Comparison of ENCODE assay signal across 1 fruit fly cellular context in genomic region chr3R:8340675-8341275, dm6.
TF ChIP-seq lines count a peak whose summit lies in the region.

TSS of gene COX7A (minus strand) at chr3R:8341043.
TSS of gene Arl2 (plus strand) at chr3R:8341100.

TF ChIP-seq in whole organism, embryonic, 481 proteins besides CTCF, POLR2A, EP300 and RAD21 (continued from another document):
- TF ChIP-seq Scr (GFP tag; IDR thresholded peaks at IDR 0.05; lab: Robert Waterston, UW; ENCODE audit: partially characterized antibody): peak; percentile 93
- TF ChIP-seq BEAF-32 (GFP tag; optimal IDR thresholded peaks at IDR 0.05; lab: Kevin White, UChicago): peak; percentile 93
- TF ChIP-seq vnd (GFP tag; IDR thresholded peaks at IDR 0.05; lab: Robert Waterston, UW; ENCODE audit: partially characterized antibody): peak; percentile 92
- TF ChIP-seq danr (GFP tag; IDR thresholded peaks at IDR 0.05; lab: Robert Waterston, UW): no peak
- peak; percentile 18 for TF ChIP-seq CG3995 (GFP tag; optimal IDR thresholded peaks at IDR 0.05; lab: Kevin White, UChicago)
- no peak for TF ChIP-seq CG3281 (GFP tag; optimal IDR thresholded peaks at IDR 0.05; lab: Kevin White, UChicago)
- peak; percentile 83; the same call in 3 of the 4 replicates for TF ChIP-seq chinmo (GFP tag; IDR thresholded peaks at IDR 0.05; lab: Robert Waterston, UW; ENCODE audit: partially characterized antibody)
- peak; percentile 43; the same call in 2 of the 3 replicates for TF ChIP-seq row (GFP tag; IDR thresholded peaks at IDR 0.05; lab: Robert Waterston, UW)
- TF ChIP-seq usp (GFP tag; optimal IDR thresholded peaks at IDR 0.05; lab: Kevin White, UChicago): no peak
- peak; percentile 22 for TF ChIP-seq CG17829 (tag; optimal IDR thresholded peaks at IDR 0.05; lab: Kevin White, UChicago)
- TF ChIP-seq fd96Cb (tag; optimal IDR thresholded peaks at IDR 0.05; lab: Kevin White, UChicago): no peak
- peak; percentile 93 for TF ChIP-seq mld (GFP tag; IDR thresholded peaks at IDR 0.05; lab: Robert Waterston, UW; ENCODE audit: partially characterized antibody)
- TF ChIP-seq CG10267 (tag; optimal IDR thresholded peaks at IDR 0.05; lab: Kevin White, UChicago): peak; percentile 22
- peak; percentile 47; the same call in 1 of the 2 replicates for TF ChIP-seq CG32532 (GFP tag; IDR thresholded peaks at IDR 0.05; lab: Robert Waterston, UW)
- TF ChIP-seq Fer1 (GFP tag; optimal IDR thresholded peaks at IDR 0.05; lab: Kevin White, UChicago): peak; percentile 16
- TF ChIP-seq CG14014 (GFP tag; IDR thresholded peaks at IDR 0.05; lab: Robert Waterston, UW): no peak
- TF ChIP-seq CG42726 (GFP tag; IDR thresholded peaks at IDR 0.05; lab: Robert Waterston, UW; ENCODE audit: partially characterized antibody): peak; percentile 87; the same call in 1 of the 2 replicates
- TF ChIP-seq E2f1 (GFP tag; IDR thresholded peaks at IDR 0.05; lab: Robert Waterston, UW): 0 out of 2 replicates have a peak, but pooled peaks have one; percentile 17
- TF ChIP-seq CG9797 (GFP tag; optimal IDR thresholded peaks at IDR 0.05; lab: Kevin White, UChicago): no peak
- peak; percentile 81 for TF ChIP-seq Med (GFP tag; lab: Kevin White, UChicago)
- TF ChIP-seq Dp (GFP tag; optimal IDR thresholded peaks at IDR 0.05; lab: Kevin White, UChicago): peak; percentile 45
- peak; percentile 65 for TF ChIP-seq HmgZ (tag; optimal IDR thresholded peaks at IDR 0.05; lab: Kevin White, UChicago)
- peak; percentile 26 for TF ChIP-seq bigmax (GFP tag; optimal IDR thresholded peaks at IDR 0.05; lab: Kevin White, UChicago)
- TF ChIP-seq trem (tag; optimal IDR thresholded peaks at IDR 0.05; lab: Kevin White, UChicago): peak; percentile 75
- TF ChIP-seq CG10543 (GFP tag; optimal IDR thresholded peaks at IDR 0.05; lab: Kevin White, UChicago): no peak
- peak; percentile 90 for TF ChIP-seq CG7963 (GFP tag; IDR thresholded peaks at IDR 0.05; lab: Robert Waterston, UW; ENCODE audit: partially characterized antibody)
- peak; percentile 61 for TF ChIP-seq stwl (tag; optimal IDR thresholded peaks at IDR 0.05; lab: Kevin White, UChicago)
- peak; percentile 88 for TF ChIP-seq CG4617 (GFP tag; optimal IDR thresholded peaks at IDR 0.05; lab: Kevin White, UChicago; ENCODE audit: borderline replicate concordance)
- peak; percentile 27 for TF ChIP-seq nmo (GFP tag; optimal IDR thresholded peaks at IDR 0.05; lab: Kevin White, UChicago)
- peak; percentile 56 for TF ChIP-seq CG1603 (tag; optimal IDR thresholded peaks at IDR 0.05; lab: Kevin White, UChicago)
- TF ChIP-seq vvl (GFP tag; IDR thresholded peaks at IDR 0.05; lab: Robert Waterston, UW): 0 out of 2 replicates have a peak, but pooled peaks have one; percentile 39
- TF ChIP-seq phol (tag; optimal IDR thresholded peaks at IDR 0.05; lab: Kevin White, UChicago): peak; percentile 27
- peak; percentile 82 for TF ChIP-seq pzg (GFP tag; optimal IDR thresholded peaks at IDR 0.05; lab: Kevin White, UChicago)
- TF ChIP-seq CG2129 (GFP tag; IDR thresholded peaks at IDR 0.05; lab: Robert Waterston, UW; ENCODE audit: partially characterized antibody): peak; percentile 94
- TF ChIP-seq YL-1 (GFP tag; optimal IDR thresholded peaks at IDR 0.05; lab: Kevin White, UChicago): peak; percentile 96
- TF ChIP-seq Dref (GFP tag; IDR thresholded peaks at IDR 0.05; lab: Robert Waterston, UW): peak; percentile 95
- TF ChIP-seq CG15514 (GFP tag; optimal IDR thresholded peaks at IDR 0.05; lab: Kevin White, UChicago): peak; percentile 47
- peak; percentile 23 for TF ChIP-seq nom (GFP tag; optimal IDR thresholded peaks at IDR 0.05; lab: Kevin White, UChicago)
- TF ChIP-seq CG10147 (GFP tag; optimal IDR thresholded peaks at IDR 0.05; lab: Kevin White, UChicago): peak; percentile 27
- TF ChIP-seq sug (tag; optimal IDR thresholded peaks at IDR 0.05; lab: Kevin White, UChicago): peak; percentile 24
- no peak for TF ChIP-seq Neu2 (GFP tag; optimal IDR thresholded peaks at IDR 0.05; lab: Kevin White, UChicago; ENCODE audit: borderline replicate concordance)
- no peak for TF ChIP-seq D19A (tag; optimal IDR thresholded peaks at IDR 0.05; lab: Kevin White, UChicago)
- peak; percentile 96 for TF ChIP-seq amos (GFP tag; IDR thresholded peaks at IDR 0.05; lab: Robert Waterston, UW; ENCODE audit: partially characterized antibody)
- TF ChIP-seq Sry-δ (GFP tag; optimal IDR thresholded peaks at IDR 0.05; lab: Kevin White, UChicago): peak; percentile 78
- no peak for TF ChIP-seq cad (GFP tag; optimal IDR thresholded peaks at IDR 0.05; lab: Kevin White, UChicago)
- TF ChIP-seq unpg (GFP tag; optimal IDR thresholded peaks at IDR 0.05; lab: Kevin White, UChicago): no peak
- TF ChIP-seq CG2116 (GFP tag; optimal IDR thresholded peaks at IDR 0.05; lab: Kevin White, UChicago): peak; percentile 65
- peak; percentile 96 for TF ChIP-seq Bgb (GFP tag; IDR thresholded peaks at IDR 0.05; lab: Robert Waterston, UW; ENCODE audit: partially characterized antibody)
- no peak for TF ChIP-seq vfl (GFP tag; optimal IDR thresholded peaks at IDR 0.05; lab: Kevin White, UChicago)
- peak; percentile 90 for TF ChIP-seq MBD-R2 (GFP tag; IDR thresholded peaks at IDR 0.05; lab: Robert Waterston, UW)
- TF ChIP-seq Nf-YC (tag; optimal IDR thresholded peaks at IDR 0.05; lab: Kevin White, UChicago): peak; percentile 34
- TF ChIP-seq knrl (GFP tag; IDR thresholded peaks at IDR 0.05; lab: Robert Waterston, UW; ENCODE audit: partially characterized antibody): peak; percentile 92
- TF ChIP-seq MESR4 (GFP tag; optimal IDR thresholded peaks at IDR 0.05; lab: Kevin White, UChicago): peak; percentile 98
- TF ChIP-seq tna (GFP tag; IDR thresholded peaks at IDR 0.05; lab: Robert Waterston, UW; ENCODE audit: partially characterized antibody): peak; percentile 91
- no peak for TF ChIP-seq CG4854 (GFP tag; optimal IDR thresholded peaks at IDR 0.05; lab: Kevin White, UChicago)
- TF ChIP-seq Pdp1 (GFP tag; optimal IDR thresholded peaks at IDR 0.05; lab: Kevin White, UChicago): peak in 1 of 2 experiments; percentile 95
- TF ChIP-seq dan (GFP tag; IDR thresholded peaks at IDR 0.05; lab: Robert Waterston, UW): no peak
- TF ChIP-seq CG11696 (GFP tag; IDR thresholded peaks at IDR 0.05; lab: Robert Waterston, UW): no peak
- peak; percentile 34 to 83 for TF ChIP-seq crp (GFP tag; optimal IDR thresholded peaks at IDR 0.05; lab: Kevin White, UChicago)
- peak; percentile 97 for TF ChIP-seq CG34224 (GFP tag; IDR thresholded peaks at IDR 0.05; lab: Robert Waterston, UW; ENCODE audit: partially characterized antibody)
- TF ChIP-seq Doc3 (GFP tag; IDR thresholded peaks at IDR 0.05; lab: Robert Waterston, UW; ENCODE audit: partially characterized antibody): peak; percentile 87
- TF ChIP-seq CG2202 (tag; optimal IDR thresholded peaks at IDR 0.05; lab: Kevin White, UChicago): no peak
- TF ChIP-seq sens (GFP tag; lab: Kevin White, UChicago): peak; percentile 68
- peak; percentile 27; the same call in 1 of the 3 replicates for TF ChIP-seq jigr1 (GFP tag; IDR thresholded peaks at IDR 0.05; lab: Robert Waterston, UW)
- TF ChIP-seq CG10431 (GFP tag; optimal IDR thresholded peaks at IDR 0.05; lab: Kevin White, UChicago): peak; percentile 17
- no peak for TF ChIP-seq CG12744 (GFP tag; optimal IDR thresholded peaks at IDR 0.05; lab: Kevin White, UChicago)
- peak; percentile 42 for TF ChIP-seq gfzf (GFP tag; optimal IDR thresholded peaks at IDR 0.05; lab: Kevin White, UChicago)
- TF ChIP-seq CG2120 (GFP tag; optimal IDR thresholded peaks at IDR 0.05; lab: Kevin White, UChicago): peak; percentile 11
- TF ChIP-seq bbx (GFP tag; IDR thresholded peaks at IDR 0.05; lab: Robert Waterston, UW; ENCODE audit: partially characterized antibody): peak; percentile 97
- TF ChIP-seq CG14710 (tag; optimal IDR thresholded peaks at IDR 0.05; lab: Kevin White, UChicago): peak; percentile 44
- TF ChIP-seq CG7372 (GFP tag; IDR thresholded peaks at IDR 0.05; lab: Robert Waterston, UW): no peak
- peak; percentile 17 for TF ChIP-seq CG12391 (tag; optimal IDR thresholded peaks at IDR 0.05; lab: Kevin White, UChicago)
- TF ChIP-seq rib (GFP tag; IDR thresholded peaks at IDR 0.05; lab: Robert Waterston, UW): peak; percentile 17; the same call in 1 of the 2 replicates
- TF ChIP-seq HLH4C (GFP tag; IDR thresholded peaks at IDR 0.05; lab: Robert Waterston, UW; ENCODE audit: partially characterized antibody): peak; percentile 90
- TF ChIP-seq CG30020 (tag; optimal IDR thresholded peaks at IDR 0.05; lab: Kevin White, UChicago): peak; percentile 42
- no peak for TF ChIP-seq CG5245 (GFP tag; optimal IDR thresholded peaks at IDR 0.05; lab: Kevin White, UChicago)
- peak; percentile 95 for TF ChIP-seq unc-4 (GFP tag; IDR thresholded peaks at IDR 0.05; lab: Robert Waterston, UW; ENCODE audit: partially characterized antibody)
- TF ChIP-seq Lim3 (GFP tag; IDR thresholded peaks at IDR 0.05; lab: Robert Waterston, UW): no peak
- TF ChIP-seq CG7928 (GFP tag; optimal IDR thresholded peaks at IDR 0.05; lab: Kevin White, UChicago): no peak
- TF ChIP-seq E2f2 (GFP tag; IDR thresholded peaks at IDR 0.05; lab: Robert Waterston, UW): peak; percentile 56
- TF ChIP-seq inv (GFP tag; IDR thresholded peaks at IDR 0.05; lab: Robert Waterston, UW; ENCODE audit: partially characterized antibody): peak; percentile 90
- no peak for TF ChIP-seq CG11723 (GFP tag; optimal IDR thresholded peaks at IDR 0.05; lab: Kevin White, UChicago)
- TF ChIP-seq CG14860 (GFP tag; IDR thresholded peaks at IDR 0.05; lab: Robert Waterston, UW; ENCODE audit: partially characterized antibody): peak; percentile 91
- no peak for TF ChIP-seq tup (GFP tag; optimal IDR thresholded peaks at IDR 0.05; lab: Kevin White, UChicago)
- no peak for TF ChIP-seq CG12236 (GFP tag; optimal IDR thresholded peaks at IDR 0.05; lab: Kevin White, UChicago)
- TF ChIP-seq insv (GFP tag; optimal IDR thresholded peaks at IDR 0.05; lab: Kevin White, UChicago): peak in 1 of 2 experiments; percentile 1
- peak; percentile 91 for TF ChIP-seq CG16813 (GFP tag; IDR thresholded peaks at IDR 0.05; lab: Robert Waterston, UW; ENCODE audit: partially characterized antibody)
- TF ChIP-seq CG11504 (tag; optimal IDR thresholded peaks at IDR 0.05; lab: Kevin White, UChicago): no peak
- TF ChIP-seq Opbp (GFP tag; IDR thresholded peaks at IDR 0.05; lab: Robert Waterston, UW; ENCODE audit: partially characterized antibody): peak; percentile 98
- peak; percentile 22 for TF ChIP-seq CG2712 (tag; optimal IDR thresholded peaks at IDR 0.05; lab: Kevin White, UChicago)
- 0 out of 2 replicates have a peak, but pooled peaks have one; percentile 23 for TF ChIP-seq Atf6 (GFP tag; IDR thresholded peaks at IDR 0.05; lab: Robert Waterston, UW)
- TF ChIP-seq Dll (GFP tag; IDR thresholded peaks at IDR 0.05; lab: Robert Waterston, UW; ENCODE audit: partially characterized antibody): peak; percentile 94
- TF ChIP-seq hbn (GFP tag; IDR thresholded peaks at IDR 0.05; lab: Robert Waterston, UW; ENCODE audit: partially characterized antibody): peak; percentile 95
- no peak for TF ChIP-seq CG1832 (GFP tag; optimal IDR thresholded peaks at IDR 0.05; lab: Kevin White, UChicago)
- peak; percentile 60 for TF ChIP-seq Ets97D (GFP tag; optimal IDR thresholded peaks at IDR 0.05; lab: Kevin White, UChicago)
